Worm (Caenorhabditis elegans) whole organism, L4/young adult: ENCODE results near the gene twk-2.
A peak's percentile ranks its signal among the peaks of the same experiment; 100 is the strongest.

Experiments
- W03F9.2 ChIP-seq: fragments of 150-350 bp; optimal IDR thresholded peaks from 2 replicates; lab custom pipeline; 2014; ENCODE audit warnings: missing biosample characterization, missing genetic modification characterization
- dao-5 ChIP-seq: sonication (generic microtip); optimal IDR thresholded peaks from 2 replicates; lab custom pipeline; 2016; ENCODE audit warnings: missing genotype, missing genetic modification characterization, moderate library complexity, missing compliant biosample characterization
- him-1 ChIP-seq: sonication (generic microtip); optimal IDR thresholded peaks from 2 replicates; lab custom pipeline; 2016; ENCODE audit warnings: missing genotype, missing genetic modification reagents, missing genetic modification characterization, missing compliant biosample characterization

twk-2 gene

DNA sequence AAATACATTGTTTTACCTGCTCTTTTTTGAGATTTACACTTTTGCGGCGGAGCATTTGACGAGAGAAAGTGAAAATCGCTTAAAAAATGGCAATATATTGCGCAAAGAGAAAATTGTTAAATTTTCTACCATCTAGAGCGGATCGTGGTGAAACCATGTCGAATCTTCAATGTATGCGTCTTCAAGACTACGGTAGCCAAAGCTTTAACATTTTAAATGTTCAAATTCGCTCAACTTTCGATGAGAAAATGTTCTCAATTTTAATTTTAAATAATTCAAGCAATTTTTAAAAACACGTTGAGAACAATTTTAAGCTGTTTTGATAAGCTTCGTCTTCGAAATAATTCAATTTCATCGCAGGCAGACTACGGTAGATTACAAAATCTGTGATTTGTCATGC lies 7.3 kb upstream of the twk-2 start:
- TF ChIP-seq dao-5: no peak
- TF ChIP-seq W03F9.2: no peak
- TF ChIP-seq him-1 (tag; lab: Kevin White, UChicago): no peak

ce11 chrII:4456024-4456423 lies 3.1 kb upstream of the twk-2 start:
- no peak for TF ChIP-seq dao-5
- peak; percentile 80 for TF ChIP-seq him-1 (tag; lab: Kevin White, UChicago)
- no peak for TF ChIP-seq W03F9.2

- TF ChIP-seq him-1 (tag; lab: Kevin White, UChicago) (no peak), W03F9.2 (no peak), dao-5 (no peak)
These were observed 1.9 kb upstream of the twk-2 start for ce11 chrII:4454823-4455222.

- no peak for TF ChIP-seq him-1 (tag; lab: Kevin White, UChicago)
These were observed 502 bp upstream of the twk-2 start for ce11 chrII:4453453-4453852.

DNA sequence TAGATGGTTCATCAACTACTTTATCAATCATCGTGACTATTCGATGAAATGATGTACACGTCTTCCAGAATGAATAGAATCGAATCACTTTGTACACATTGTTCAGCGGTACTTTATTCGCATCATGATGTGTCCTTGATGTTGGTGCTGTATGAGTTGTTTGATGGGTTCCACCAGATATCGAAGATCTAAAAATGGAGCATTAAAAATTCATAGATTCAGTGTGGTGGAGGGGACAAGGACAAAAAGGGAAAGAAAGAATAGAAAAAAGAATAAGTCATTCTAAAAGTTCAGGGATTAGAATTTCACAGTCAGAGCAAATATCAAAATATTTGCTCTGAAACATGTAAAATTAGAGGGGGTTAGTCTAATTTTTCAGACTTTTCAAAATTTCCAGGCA lies 8.1 kb downstream of the twk-2 start:
- TF ChIP-seq W03F9.2 (no peak), dao-5 (no peak), him-1 (tag; lab: Kevin White, UChicago) (no peak)

ce11 chrII:4441278-4441677 lies 11.7 kb downstream of the twk-2 start:
- TF ChIP-seq W03F9.2: no peak
- no peak for TF ChIP-seq him-1 (tag; lab: Kevin White, UChicago)
- no peak for TF ChIP-seq dao-5

ce11 chrII:4438601-4439000 lies 14.3 kb downstream of the twk-2 start, which contains the start of gene nhr-16:
nhr-16 (plus strand) TSS chrII:4438805.
- TF ChIP-seq W03F9.2 (no peak), him-1 (tag; lab: Kevin White, UChicago) (no peak), dao-5 (no peak)

ce11 chrII:4435134-4435533 lies 17.8 kb downstream of the twk-2 start, which contains the start of gene nhr-273:
nhr-273 (plus strand) TSS chrII:4435300.
- TF ChIP-seq dao-5: no peak
- no peak for TF ChIP-seq him-1 (tag; lab: Kevin White, UChicago)
- TF ChIP-seq W03F9.2: no peak

ce11 chrII:4434278-4434677 lies 18.7 kb downstream of the twk-2 start:
- TF ChIP-seq him-1 (tag; lab: Kevin White, UChicago): no peak
- TF ChIP-seq dao-5: no peak
- no peak for TF ChIP-seq W03F9.2

DNA sequence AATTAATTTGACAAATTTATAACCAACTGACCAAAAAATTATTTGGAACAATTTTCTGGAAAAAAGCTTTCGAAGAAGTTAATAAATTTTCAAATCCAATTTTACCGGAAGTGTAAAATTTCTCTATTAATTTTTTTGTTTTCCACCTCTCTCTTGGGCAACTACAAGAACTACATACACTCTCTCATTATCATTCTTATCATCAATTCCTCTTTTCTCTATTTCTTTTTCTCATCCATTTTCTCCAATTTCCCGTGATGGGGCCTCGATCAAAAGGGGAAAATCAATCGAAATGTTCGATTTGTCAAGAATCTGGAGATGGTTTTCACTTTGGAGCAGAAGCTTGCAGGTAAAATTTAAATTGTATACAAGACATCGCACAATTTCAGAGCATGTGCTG lies 19.8 kb downstream of the twk-2 start, which contains the start of gene nhr-109:
Gene nhr-109 (plus strand): TSS at position 222 of the 400 bp plus-strand sequence.
- TF ChIP-seq W03F9.2 (no peak), dao-5 (no peak), him-1 (tag; lab: Kevin White, UChicago) (no peak)

DNA sequence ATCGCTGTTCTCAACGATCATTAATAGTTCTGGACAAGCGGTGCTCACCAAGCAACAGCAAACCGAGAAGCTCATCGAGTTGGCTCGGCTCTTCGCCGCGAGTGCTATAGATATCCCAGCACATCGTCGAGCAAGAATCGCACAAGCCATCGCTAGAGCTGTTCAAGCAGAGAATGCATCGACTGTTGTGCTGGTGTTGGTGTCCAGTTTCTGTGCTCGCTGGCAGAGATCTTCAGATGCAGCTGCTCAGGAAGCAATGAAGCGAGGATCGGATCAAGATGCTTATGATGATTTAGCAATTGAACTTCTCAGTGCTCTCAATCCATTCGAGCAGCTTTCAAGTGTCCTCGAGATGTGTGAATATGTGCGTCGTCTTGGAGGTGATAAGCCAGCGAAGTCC lies 24.8 kb downstream of the twk-2 start:
- TF ChIP-seq dao-5 (no peak), W03F9.2 (no peak), him-1 (tag; lab: Kevin White, UChicago) (no peak)

- TF ChIP-seq W03F9.2 (peak; percentile 30), dao-5 (no peak)
These were observed 28.1 kb downstream of the twk-2 start, which contains the start of the genes dcaf-13 and toe-1 for ce11 chrII:4424807-4425206. dcaf-13 (minus strand) TSS chrII:4424902. toe-1 (plus strand) TSS chrII:4425167.

DNA sequence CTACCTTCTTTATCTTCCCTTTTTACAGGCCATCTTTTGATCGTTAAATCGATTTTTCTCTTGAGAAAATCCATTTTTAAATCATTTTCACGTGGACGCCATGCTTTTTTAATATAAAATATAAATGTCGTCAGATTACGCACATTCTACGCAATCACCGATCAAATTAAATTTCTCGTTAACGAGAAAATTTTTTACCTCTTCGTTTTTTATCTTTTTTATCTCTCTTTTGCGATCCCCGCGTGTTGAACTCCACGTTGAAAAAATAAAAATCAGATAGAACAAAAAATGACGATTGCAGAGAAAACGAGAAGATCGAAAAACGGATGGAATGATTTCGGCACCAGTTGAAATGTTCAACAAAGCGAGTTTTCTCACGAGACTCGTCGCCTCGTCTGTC lies 33.0 kb downstream of the twk-2 start, which contains the start of gene bpnt-1:
Gene bpnt-1 (plus strand): TSS at position 301 of the 400 bp plus-strand sequence.
- no peak for TF ChIP-seq dao-5
- TF ChIP-seq him-1 (tag; lab: Kevin White, UChicago): no peak
- no peak for TF ChIP-seq W03F9.2

ce11 chrII:4417333-4417732 lies 35.6 kb downstream of the twk-2 start, which contains the start of gene sod-5:
sod-5 (plus strand) TSS chrII:4417633.
- no peak for TF ChIP-seq W03F9.2
- TF ChIP-seq him-1 (tag; lab: Kevin White, UChicago): no peak
- TF ChIP-seq dao-5: no peak

- no peak for TF ChIP-seq W03F9.2
- no peak for TF ChIP-seq him-1 (tag; lab: Kevin White, UChicago)
- TF ChIP-seq dao-5: no peak
These were observed 43.3 kb downstream of the twk-2 start for ce11 chrII:4409650-4410049.

- TF ChIP-seq him-1 (tag; lab: Kevin White, UChicago) (no peak), W03F9.2 (no peak), dao-5 (no peak)
These were observed 47.6 kb downstream of the twk-2 start, which contains the start of gene ZK430.5 for ce11 chrII:4405358-4405757. ZK430.5 (plus strand) TSS chrII:4405658.
